Worm (Caenorhabditis elegans): Measurements from ENCODE around the gene T28F3.11.

ce11 chrIV:17264714-17265113 is 26.8 kb downstream of the T28F3.11 start, which contains the start of gene F26D10.13:
- TF ChIP-seq ceh-14 (tag; optimal IDR thresholded peaks at IDR 0.05): no peak
- no peak for TF ChIP-seq hlh-13 (GFP tag; optimal IDR thresholded peaks at IDR 0.05)
- TF ChIP-seq elt-2 (tag; optimal IDR thresholded peaks at IDR 0.05): no peak
- TF ChIP-seq sox-4 (tag; optimal IDR thresholded peaks at IDR 0.05): no peak
- TF ChIP-seq nfya-1 (tag; optimal IDR thresholded peaks at IDR 0.05): no peak
- no peak for TF ChIP-seq ama-1 (optimal IDR thresholded peaks at IDR 0.05)
